Worm (Caenorhabditis elegans) whole organism, midembryonic: ENCODE data around the gene M02D8.7.

Experiments
- T22C8.4 ChIP-seq: fragments of 200-800 bp; sonication (Bioruptor generic); IDR thresholded peaks from 2 replicates; pipeline ENCODE4 v1.3.6; 2022; ENCODE audit warnings: missing genetic modification characterization, missing compliant biosample characterization
- cog-1 ChIP-seq: sonication (generic microtip); optimal IDR thresholded peaks from 2 replicates; lab custom pipeline; 2016; ENCODE audit warnings: missing genetic modification characterization, missing compliant biosample characterization
- flt-1 ChIP-seq: fragments of 200-800 bp; sonication (Bioruptor generic); IDR thresholded peaks from 2 replicates; pipeline ENCODE4 v1.3.6; 2022; ENCODE audit warnings: missing genetic modification characterization, missing compliant biosample characterization
- klf-2 ChIP-seq: fragments of 200-800 bp; sonication (Bioruptor generic); conservative IDR thresholded peaks from 2 replicates; pipeline ENCODE4 v1.3.6; 2022; ENCODE audit warnings: missing genetic modification reagents, missing genetic modification characterization, missing compliant biosample characterization
- med-1 ChIP-seq: sonication (generic microtip); optimal IDR thresholded peaks from 2 replicates; lab custom pipeline; 2017; ENCODE audit warnings: missing genetic modification characterization, mild to moderate bottlenecking, missing compliant biosample characterization, antibody characterized with exemption, missing genetic modification reagents; ENCODE audit not compliant: insufficient read depth
- ref-1 ChIP-seq: fragments of 200-800 bp; sonication (Bioruptor generic); conservative IDR thresholded peaks from 2 replicates; pipeline ENCODE4 v1.3.6; 2022; ENCODE audit warnings: missing genetic modification reagents, missing genetic modification characterization, missing compliant biosample characterization
- tab-1 ChIP-seq: fragments of 200-800 bp; sonication (Bioruptor generic); IDR thresholded peaks from 2 replicates; pipeline ENCODE4 v1.3.6; 2022; ENCODE audit warnings: missing genetic modification characterization, missing compliant biosample characterization
- ztf-29 ChIP-seq: fragments of 200-800 bp; sonication (Bioruptor generic); IDR thresholded peaks from 2 replicates; pipeline ENCODE4 v1.3.6; 2022; ENCODE audit warnings: missing genetic modification reagents, missing genetic modification characterization, missing compliant biosample characterization

- TF ChIP-seq tab-1 (no peak), flt-1 (no peak), T22C8.4 (GFP tag; lab: Robert Waterston, UW) (no peak), med-1 (GFP tag; lab: Kevin White, UChicago) (no peak), klf-2 (GFP tag; lab: Robert Waterston, UW) (no peak), cog-1 (tag; lab: Kevin White, UChicago) (no peak), ztf-29 (GFP tag; lab: Robert Waterston, UW) (no peak), ref-1 (GFP tag; lab: Robert Waterston, UW) (no peak)
Measured at ce11 chrX:8787689-8788222, 45.0 kb upstream of the M02D8.7 start.
